Worm (Caenorhabditis elegans) whole organism, mixed stage, embryonic: Measurements from ENCODE around the gene C35B1.4.

Experiments
- blmp-1 ChIP-seq: fragments of 150-350 bp; optimal IDR thresholded peaks from 2 replicates; lab custom pipeline; 2014; ENCODE audit warnings: missing biosample characterization, missing genetic modification characterization
- ceh-39 ChIP-seq: fragments of 150-350 bp; optimal IDR thresholded peaks from 2 replicates; lab custom pipeline; 2014; ENCODE audit warnings: missing biosample characterization, missing genetic modification characterization
- lsy-2 ChIP-seq: fragments of 150-350 bp; optimal IDR thresholded peaks from 2 replicates; lab custom pipeline; 2014; ENCODE audit warnings: missing biosample characterization, missing genetic modification characterization
- nhr-2 ChIP-seq: fragments of 150-350 bp; optimal IDR thresholded peaks from 2 replicates; lab custom pipeline; 2014; ENCODE audit warnings: missing biosample characterization, missing genetic modification characterization
- nhr-237 ChIP-seq: fragments of 150-350 bp; optimal IDR thresholded peaks from 2 replicates; lab custom pipeline; 2014; ENCODE audit warnings: missing biosample characterization, missing genetic modification characterization
- nhr-28 ChIP-seq: fragments of 150-350 bp; optimal IDR thresholded peaks from 2 replicates; lab custom pipeline; 2014; ENCODE audit warnings: missing biosample characterization, missing genetic modification characterization
- nhr-76 ChIP-seq: sonication (generic microtip); optimal IDR thresholded peaks from 2 replicates; lab custom pipeline; 2017; ENCODE audit warnings: missing biosample characterization, missing genetic modification characterization
- snpc-4 ChIP-seq: fragments of 150-350 bp; optimal IDR thresholded peaks from 2 replicates; lab custom pipeline; 2014; ENCODE audit warnings: missing biosample characterization, missing genetic modification characterization
- sptf-1 ChIP-seq: sonication (generic microtip); optimal IDR thresholded peaks from 2 replicates; lab custom pipeline; 2017; ENCODE audit warnings: mild to moderate bottlenecking, missing genetic modification characterization, moderate library complexity, missing compliant biosample characterization
- unc-120 ChIP-seq: sonication (generic microtip); optimal IDR thresholded peaks from 2 replicates; lab custom pipeline; 2017; ENCODE audit warnings: missing genetic modification characterization, missing compliant biosample characterization; ENCODE audit not compliant: poor library complexity, severe bottlenecking
- ztf-11 ChIP-seq: fragments of 150-350 bp; optimal IDR thresholded peaks from 2 replicates; lab custom pipeline; 2014; ENCODE audit warnings: missing biosample characterization, missing genetic modification characterization

- TF ChIP-seq nhr-2 (no peak), snpc-4 (no peak), nhr-237 (tag; lab: Kevin White, UChicago) (no peak), unc-120 (tag; lab: Kevin White, UChicago) (no peak), sptf-1 (tag; lab: Kevin White, UChicago) (no peak), nhr-76 (tag; lab: Kevin White, UChicago) (no peak), lsy-2 (tag; lab: Kevin White, UChicago) (no peak), ztf-11 (no peak), blmp-1 (tag; lab: Kevin White, UChicago) (no peak), nhr-28 (tag; lab: Kevin White, UChicago) (no peak), ceh-39 (tag; lab: Kevin White, UChicago) (no peak)
Measured at ce11 chrIV:4052274-4052673, 27.3 kb upstream of the C35B1.4 start.
